Worm (Caenorhabditis elegans): ENCODE results near the gene F23B2.10.
A peak's percentile ranks its signal among the peaks of the same experiment; 100 is the strongest.

- TF ChIP-seq unc-62 (GFP tag; optimal IDR thresholded peaks at IDR 0.05) (no peak), lin-13 (GFP tag; optimal IDR thresholded peaks at IDR 0.05) (peak; percentile 53), nhr-11 (tag; optimal IDR thresholded peaks at IDR 0.05) (no peak), elt-3 (tag; optimal IDR thresholded peaks at IDR 0.05) (peak in 2 of 6 experiments; percentile 49 to 50), ama-1 (optimal IDR thresholded peaks at IDR 0.05) (no peak), pqm-1 (tag; optimal IDR thresholded peaks at IDR 0.05) (no peak), lin-35 (GFP tag; optimal IDR thresholded peaks at IDR 0.05) (peak; percentile 48 to 82), hpl-2 (GFP tag; optimal IDR thresholded peaks at IDR 0.05) (no peak), lin-14 (GFP tag; optimal IDR thresholded peaks at IDR 0.05) (peak; percentile 69), tbx-2 (tag; optimal IDR thresholded peaks at IDR 0.05) (peak; percentile 66), blmp-1 (tag; optimal IDR thresholded peaks at IDR 0.05) (peak; percentile 23), rnt-1 (tag; optimal IDR thresholded peaks at IDR 0.05) (peak; percentile 92), egl-13 (tag; optimal IDR thresholded peaks at IDR 0.05) (peak; percentile 42)
Observed at ce11 chrIV:9191183-9191582, 37.0 kb upstream of the F23B2.10 start.

All from whole organism, L1 larva.